Comparison of ENCODE assay signal across 2 fruit fly cellular contexts in genomic region chr3L:7496097-7496496, dm6.
TF ChIP-seq lines count a peak whose summit lies in the region.

Cyp4d8 (minus strand) TSS chr3L:7496197.

- TF ChIP-seq CTCF in whole organism, embryonic (GFP tag; optimal IDR thresholded peaks at IDR 0.05; lab: Kevin White, UChicago) = no peak

TF ChIP-seq in whole organism, adult, 20 proteins besides CTCF, POLR2A, EP300 and RAD21:
- TF ChIP-seq cic (GFP tag; optimal IDR thresholded peaks at IDR 0.05; lab: Kevin White, UChicago) (peak; percentile 23), kay (GFP tag; lab: Kevin White, UChicago; ENCODE audit: borderline replicate concordance) (no peak)

TF ChIP-seq in whole organism, embryonic, 481 proteins besides CTCF, POLR2A, EP300 and RAD21:
- no peak for TF ChIP-seq Abd-B (GFP tag; optimal IDR thresholded peaks at IDR 0.05; lab: Kevin White, UChicago)
- no peak for TF ChIP-seq HLH4C (GFP tag; IDR thresholded peaks at IDR 0.05; lab: Robert Waterston, UW; ENCODE audit: partially characterized antibody)
- TF ChIP-seq Ets65A (GFP tag; lab: Kevin White, UChicago) = peak; percentile 46
TF ChIP-seq in whole organism, embryonic: peak in this region for 1.
